Fruit fly (Drosophila melanogaster): ENCODE data around the gene CG15473.

Gene CG15473

DNA sequence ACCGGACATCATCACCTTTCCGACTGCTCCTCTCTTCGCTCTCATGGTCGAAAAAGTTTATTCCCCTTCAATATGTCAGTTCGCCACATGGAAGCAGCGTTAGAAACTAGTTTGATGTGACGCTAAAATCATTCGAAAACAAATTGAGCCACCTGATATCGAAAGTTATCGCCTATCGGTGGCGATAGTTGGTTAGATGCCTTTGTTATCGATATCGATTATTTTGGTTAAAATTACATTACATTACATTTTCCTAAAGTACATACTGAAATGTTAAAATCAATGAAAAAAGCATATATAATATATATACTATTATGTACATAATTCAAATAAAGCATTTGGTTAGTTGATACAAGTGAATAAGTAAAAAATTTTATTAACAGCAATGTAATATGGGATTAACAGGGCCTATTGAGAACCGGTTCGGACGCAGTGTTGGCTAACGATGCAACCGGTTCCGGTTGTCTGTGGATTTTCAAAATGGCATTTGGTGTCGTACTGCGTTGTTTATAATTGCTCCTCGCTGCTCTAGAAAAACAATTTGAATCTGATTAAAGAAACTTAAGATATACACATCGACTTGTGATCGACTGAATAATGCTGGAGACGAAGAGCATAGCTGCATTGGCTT, 18.3 kb downstream of the CG15473 start, which contains the start of the genes Alms1a and pon:
Alms1a (minus strand) TSS at position 149 of the 631 bp plus-strand sequence.
pon (plus strand) TSS at position 463 of the 631 bp plus-strand sequence.
- no peak for TF ChIP-seq CG6163 (GFP tag; IDR thresholded peaks at IDR 0.05)
- TF ChIP-seq spab (GFP tag; optimal IDR thresholded peaks at IDR 0.05), result no peak
- TF ChIP-seq achi (GFP tag; optimal IDR thresholded peaks at IDR 0.05), result no peak
- TF ChIP-seq Hr4 (GFP tag; optimal IDR thresholded peaks at IDR 0.05), result no peak
- TF ChIP-seq Smox (GFP tag; optimal IDR thresholded peaks at IDR 0.05), result no peak
- TF ChIP-seq lz (GFP tag; optimal IDR thresholded peaks at IDR 0.05), result no peak
- TF ChIP-seq esn (GFP tag; optimal IDR thresholded peaks at IDR 0.05), result peak; percentile 15
- TF ChIP-seq acj6 (GFP tag; optimal IDR thresholded peaks at IDR 0.05), result no peak
- TF ChIP-seq Eip78C (GFP tag), result no peak
- no peak for TF ChIP-seq dsx (GFP tag; optimal IDR thresholded peaks at IDR 0.05; ENCODE audit: poor library complexity, severe bottlenecking)
- no peak for TF ChIP-seq CG3032 (tag; optimal IDR thresholded peaks at IDR 0.05)
- no peak for TF ChIP-seq Hr38 (GFP tag; optimal IDR thresholded peaks at IDR 0.05)
- TF ChIP-seq CG16779 (tag; optimal IDR thresholded peaks at IDR 0.05), result no peak
- peak; percentile 46 for TF ChIP-seq CG6808 (GFP tag; optimal IDR thresholded peaks at IDR 0.05)
- TF ChIP-seq ss (GFP tag; optimal IDR thresholded peaks at IDR 0.05), result no peak

dm6 chrX:4630836-4631235, 23.5 kb downstream of the CG15473 start, which contains the start of gene Alms1b:
TSS of gene Alms1b (minus strand) at chrX:4630936.
- TF ChIP-seq CG10631 (GFP tag; optimal IDR thresholded peaks at IDR 0.05) (no peak), CG1621 (tag; optimal IDR thresholded peaks at IDR 0.05) (no peak), dsx (GFP tag; optimal IDR thresholded peaks at IDR 0.05; ENCODE audit: poor library complexity, severe bottlenecking) (no peak), CG6276 (GFP tag; optimal IDR thresholded peaks at IDR 0.05) (no peak), dac (GFP tag; optimal IDR thresholded peaks at IDR 0.05) (no peak), CG15336 (GFP tag; IDR thresholded peaks at IDR 0.05) (no peak), net (GFP tag; optimal IDR thresholded peaks at IDR 0.05) (no peak), Hr39 (GFP tag; optimal IDR thresholded peaks at IDR 0.05) (no peak), CG6163 (GFP tag; IDR thresholded peaks at IDR 0.05) (no peak), Eip78C (GFP tag) (no peak), lz (GFP tag; optimal IDR thresholded peaks at IDR 0.05) (no peak), CG4318 (GFP tag; optimal IDR thresholded peaks at IDR 0.05) (no peak), CG8119 (GFP tag; IDR thresholded peaks at IDR 0.05) (no peak), CG8319 (GFP tag; optimal IDR thresholded peaks at IDR 0.05) (no peak), acj6 (GFP tag; optimal IDR thresholded peaks at IDR 0.05) (no peak), Hr4 (GFP tag; optimal IDR thresholded peaks at IDR 0.05) (no peak), Met (GFP tag; optimal IDR thresholded peaks at IDR 0.05) (no peak)

DNA sequence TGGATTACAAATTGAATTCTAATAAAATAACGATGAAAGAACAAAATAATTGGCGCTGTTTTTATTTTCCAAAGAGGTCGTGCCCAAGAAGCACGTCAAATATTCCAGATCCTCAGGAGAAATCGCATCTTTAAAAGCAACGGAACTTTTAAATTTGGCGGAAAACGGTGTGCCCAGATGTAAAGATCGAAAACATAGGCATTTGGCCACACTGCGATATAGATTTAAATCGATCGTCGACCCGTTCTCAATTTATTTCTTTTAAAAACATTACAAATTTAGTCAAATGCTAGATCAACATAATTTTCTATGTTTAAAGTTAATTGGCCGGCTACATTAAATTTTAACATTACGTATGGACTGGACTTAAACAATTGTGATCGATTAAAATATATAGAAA, 27.1 kb downstream of the CG15473 start:
- TF ChIP-seq dsx (GFP tag; optimal IDR thresholded peaks at IDR 0.05; ENCODE audit: poor library complexity, severe bottlenecking), result no peak
- TF ChIP-seq CG6854 (GFP tag; optimal IDR thresholded peaks at IDR 0.05), result no peak
- peak; percentile 40 for TF ChIP-seq Eip78C (GFP tag)
- no peak for TF ChIP-seq Ets96B (tag; optimal IDR thresholded peaks at IDR 0.05)

- peak; percentile 6 for TF ChIP-seq vri (GFP tag; optimal IDR thresholded peaks at IDR 0.05)
- TF ChIP-seq svp (GFP tag), result peak; percentile 38
- TF ChIP-seq CG3032 (tag; optimal IDR thresholded peaks at IDR 0.05), result no peak
Observed at dm6 chrX:4618869-4619268, 35.4 kb downstream of the CG15473 start.

DNA sequence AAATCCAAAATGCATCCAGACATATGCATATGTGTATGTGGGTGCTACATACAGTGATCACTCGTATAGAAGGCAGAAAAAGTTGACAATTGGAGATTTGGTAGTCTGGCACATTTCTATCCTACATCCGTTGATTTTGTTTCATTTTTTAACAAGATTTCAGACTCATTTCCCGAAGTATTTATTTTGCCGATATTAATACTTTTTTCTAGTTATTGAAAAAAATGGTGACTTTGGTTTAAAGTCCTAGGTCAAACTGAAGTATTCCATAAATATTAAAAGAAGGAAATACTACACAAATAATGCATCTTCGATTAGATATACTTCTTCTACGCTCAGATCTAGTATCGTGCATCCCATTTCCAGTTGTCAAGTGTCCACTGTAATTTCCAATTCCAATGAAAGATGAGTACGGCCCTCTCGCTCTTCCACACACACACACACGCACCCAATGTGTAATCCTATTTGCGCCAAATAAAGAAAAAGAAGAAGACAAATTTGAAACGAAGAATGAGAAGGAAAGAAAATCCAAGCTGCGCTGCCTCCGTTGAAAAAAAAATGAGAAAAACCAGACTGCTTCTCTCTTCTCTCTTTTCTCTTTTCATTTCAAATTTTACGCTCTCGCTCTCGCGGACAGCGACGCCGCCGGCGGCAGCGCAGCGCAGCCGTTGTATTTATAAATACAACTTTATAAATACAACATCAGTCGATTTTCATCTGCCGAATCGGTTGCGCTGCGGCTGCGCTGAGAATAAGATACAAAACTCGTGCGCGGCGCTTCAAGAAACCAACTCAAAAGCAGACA, 37.2 kb downstream of the CG15473 start, which contains the start of gene peb:
peb (plus strand) TSS at position 700 of the 805 bp plus-strand sequence.
- TF ChIP-seq Eip75B (GFP tag; optimal IDR thresholded peaks at IDR 0.05) (peak; percentile 56), esn (GFP tag; optimal IDR thresholded peaks at IDR 0.05) (peak; percentile 64), Blimp-1 (GFP tag; optimal IDR thresholded peaks at IDR 0.05) (peak; percentile 6), Smox (GFP tag; optimal IDR thresholded peaks at IDR 0.05) (peak; percentile 47), CG6854 (GFP tag; optimal IDR thresholded peaks at IDR 0.05) (no peak), CG4318 (GFP tag; optimal IDR thresholded peaks at IDR 0.05) (no peak), acj6 (GFP tag; optimal IDR thresholded peaks at IDR 0.05) (peak; percentile 26), Sox102F (GFP tag; optimal IDR thresholded peaks at IDR 0.05) (no peak), Hr4 (GFP tag; optimal IDR thresholded peaks at IDR 0.05) (peak; percentile 66), Sox15 (GFP tag; optimal IDR thresholded peaks at IDR 0.05) (no peak), CG7368 (GFP tag; optimal IDR thresholded peaks at IDR 0.05) (peak; percentile 26), OdsH (GFP tag; optimal IDR thresholded peaks at IDR 0.05) (peak; percentile 28), cyc (GFP tag; optimal IDR thresholded peaks at IDR 0.05) (peak; percentile 50), CG9139 (GFP tag; optimal IDR thresholded peaks at IDR 0.05) (peak; percentile 22), CG16779 (tag; optimal IDR thresholded peaks at IDR 0.05) (peak; percentile 54), CG34406 (GFP tag; optimal IDR thresholded peaks at IDR 0.05) (peak; percentile 7), Eip78C (GFP tag) (peak; percentile 86), salr (GFP tag; optimal IDR thresholded peaks at IDR 0.05) (no peak)
